Fruit fly (Drosophila melanogaster): ENCODE measurements around the gene CG5280.
A peak's percentile ranks its signal among the peaks of the same experiment; 100 is the strongest.

Gene CG5280

DNA sequence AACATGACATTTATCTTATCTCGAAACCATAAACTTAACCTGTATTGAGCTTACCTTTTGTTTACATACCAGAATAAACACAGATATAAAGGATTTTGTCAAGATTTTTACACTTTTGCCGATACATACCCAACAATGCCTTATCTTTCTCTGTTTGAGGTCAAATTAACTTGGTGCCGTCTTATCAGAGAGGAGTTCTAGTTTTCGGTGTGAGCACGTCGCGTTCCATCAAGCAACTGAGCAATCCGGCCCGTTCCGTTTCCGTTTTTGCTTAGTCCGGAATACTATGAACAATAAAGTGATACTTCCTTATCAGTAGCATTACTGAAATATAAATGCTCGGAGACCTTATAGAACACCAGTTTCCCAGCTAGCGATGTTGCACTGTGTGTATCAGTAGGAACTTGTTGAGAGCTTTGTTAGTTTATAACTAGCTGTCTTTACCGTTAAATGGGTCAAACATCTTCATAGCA, 4.1 kb downstream of the CG5280 start, which contains the start of gene Galk (continued):
- no peak for TF ChIP-seq CG12104 (GFP tag; optimal IDR thresholded peaks at IDR 0.05)
- TF ChIP-seq CG10654 (GFP tag; optimal IDR thresholded peaks at IDR 0.05) = peak; percentile 22
- no peak for TF ChIP-seq gcm2 (GFP tag; optimal IDR thresholded peaks at IDR 0.05)
- no peak for TF ChIP-seq pros (GFP tag; optimal IDR thresholded peaks at IDR 0.05)
- TF ChIP-seq fd3F (GFP tag; optimal IDR thresholded peaks at IDR 0.05) = peak; percentile 24
- TF ChIP-seq CG10543 (GFP tag; optimal IDR thresholded peaks at IDR 0.05) = peak; percentile 81
- peak; percentile 59 for TF ChIP-seq CG7839 (tag; optimal IDR thresholded peaks at IDR 0.05)
- TF ChIP-seq vfl (GFP tag; optimal IDR thresholded peaks at IDR 0.05) = peak; percentile 16
- TF ChIP-seq CG12071 (GFP tag; optimal IDR thresholded peaks at IDR 0.05) = peak; percentile 72
- TF ChIP-seq caup (GFP tag; optimal IDR thresholded peaks at IDR 0.05; ENCODE audit: severe bottlenecking) = peak; percentile 65
- TF ChIP-seq CG16863 (GFP tag; optimal IDR thresholded peaks at IDR 0.05) = peak; percentile 51
- peak; percentile 82 for TF ChIP-seq wek (GFP tag; optimal IDR thresholded peaks at IDR 0.05)
- TF ChIP-seq scrt (GFP tag; optimal IDR thresholded peaks at IDR 0.05) = peak; percentile 42
- no peak for TF ChIP-seq disco-r (GFP tag; optimal IDR thresholded peaks at IDR 0.05)
- no peak for TF ChIP-seq CG11560 (tag; IDR thresholded peaks at IDR 0.05)
- TF ChIP-seq Ravus (GFP tag; IDR thresholded peaks at IDR 0.05) = peak; percentile 4; the same call in 1 of the 2 replicates
- peak; percentile 18 for TF ChIP-seq CG1647 (GFP tag; optimal IDR thresholded peaks at IDR 0.05)
- no peak for TF ChIP-seq Opbp (GFP tag; IDR thresholded peaks at IDR 0.05; ENCODE audit: partially characterized antibody)
- no peak for TF ChIP-seq lbe (GFP tag; optimal IDR thresholded peaks at IDR 0.05)
- TF ChIP-seq CG3726 (GFP tag; IDR thresholded peaks at IDR 0.05) = no peak
- TF ChIP-seq CG8924 (tag; optimal IDR thresholded peaks at IDR 0.05) = peak; percentile 42
- peak; percentile 65 for TF ChIP-seq Ptx1 (GFP tag; IDR thresholded peaks at IDR 0.05)
- peak; percentile 45 for TF ChIP-seq CG33213 (GFP tag; optimal IDR thresholded peaks at IDR 0.05)
- peak; percentile 55 for TF ChIP-seq shn (GFP tag; optimal IDR thresholded peaks at IDR 0.05)
- TF ChIP-seq CG2116 (GFP tag; optimal IDR thresholded peaks at IDR 0.05) = no peak
- TF ChIP-seq az2 (GFP tag; optimal IDR thresholded peaks at IDR 0.05) = peak; percentile 64
- peak; percentile 58 for TF ChIP-seq CHES-1-like (GFP tag; optimal IDR thresholded peaks at IDR 0.05)
- TF ChIP-seq CG32772 (GFP tag; IDR thresholded peaks at IDR 0.05) = peak; percentile 50
- TF ChIP-seq CG14710 (tag; optimal IDR thresholded peaks at IDR 0.05) = peak; percentile 1
- no peak for TF ChIP-seq Oli (tag; optimal IDR thresholded peaks at IDR 0.05)
- peak; percentile 61; the same call in 1 of the 2 replicates for TF ChIP-seq stc (GFP tag; IDR thresholded peaks at IDR 0.05)
- peak; percentile 46 for TF ChIP-seq Hmr (GFP tag; optimal IDR thresholded peaks at IDR 0.05)
- TF ChIP-seq D (optimal IDR thresholded peaks at IDR 0.05) = no peak
- TF ChIP-seq D (GFP tag; optimal IDR thresholded peaks at IDR 0.05) = peak; percentile 1
- no peak for TF ChIP-seq tio (GFP tag; optimal IDR thresholded peaks at IDR 0.05)
- TF ChIP-seq CG5245 (GFP tag; optimal IDR thresholded peaks at IDR 0.05) = no peak
- no peak for TF ChIP-seq Doc2 (GFP tag; IDR thresholded peaks at IDR 0.05)
- TF ChIP-seq nerfin-2 (GFP tag; IDR thresholded peaks at IDR 0.05; ENCODE audit: partially characterized antibody) = no peak
- no peak for TF ChIP-seq sqz (GFP tag; optimal IDR thresholded peaks at IDR 0.05)
- TF ChIP-seq fu2 (GFP tag; optimal IDR thresholded peaks at IDR 0.05) = peak; percentile 41
- peak; percentile 13 for TF ChIP-seq da (GFP tag; optimal IDR thresholded peaks at IDR 0.05)
- no peak for TF ChIP-seq Hr39 (optimal IDR thresholded peaks at IDR 0.05)
- TF ChIP-seq CG18476 (GFP tag; optimal IDR thresholded peaks at IDR 0.05) = peak; percentile 8
- no peak for TF ChIP-seq cato (GFP tag; optimal IDR thresholded peaks at IDR 0.05; ENCODE audit: borderline replicate concordance)
- no peak for TF ChIP-seq ab (GFP tag; optimal IDR thresholded peaks at IDR 0.05)
- TF ChIP-seq ci (GFP tag; IDR thresholded peaks at IDR 0.05) = no peak; the same call in 2 of the 3 replicates
- TF ChIP-seq H2.0 (GFP tag; IDR thresholded peaks at IDR 0.05) = peak; percentile 63
- no peak for TF ChIP-seq Dip2 (GFP tag; IDR thresholded peaks at IDR 0.05)
- TF ChIP-seq Ets97D (GFP tag; optimal IDR thresholded peaks at IDR 0.05) = peak; percentile 11
- TF ChIP-seq org-1 (GFP tag; optimal IDR thresholded peaks at IDR 0.05) = peak; percentile 16
- no peak for TF ChIP-seq pita (GFP tag; optimal IDR thresholded peaks at IDR 0.05)
- no peak for TF ChIP-seq z (GFP tag; IDR thresholded peaks at IDR 0.05)
